Worm (Caenorhabditis elegans): Measurements from ENCODE around the gene clec-55.

- TF ChIP-seq F49E8.2 (tag; optimal IDR thresholded peaks at IDR 0.05; ENCODE audit: borderline replicate concordance) (no peak), nhr-237 (tag; optimal IDR thresholded peaks at IDR 0.05) (no peak)
Measured at ce11 chrV:14527210-14527609, 48.1 kb downstream of the clec-55 start.

Data from whole organism, L4 larva.